Fruit fly (Drosophila melanogaster) whole organism, embryonic: ENCODE results near the gene cold.

Source experiments
- BEAF-32 ChIP-seq: fragments of 200-800 bp; sonication (Bioruptor generic); optimal IDR thresholded peaks from 3 replicates; lab custom pipeline; 2017; ENCODE audit warnings: missing biosample characterization, missing genetic modification characterization, mild to moderate bottlenecking, moderate library complexity, missing genetic modification reagents
- CG10267 ChIP-seq: fragments of 200-800 bp; sonication (Bioruptor generic); optimal IDR thresholded peaks from 2 replicates; lab custom pipeline; 2018; ENCODE audit warnings: missing biosample characterization, mild to moderate bottlenecking, missing genetic modification characterization, moderate library complexity
- CG11723 ChIP-seq: fragments of 200-800 bp; sonication (Bioruptor generic); optimal IDR thresholded peaks from 2 replicates; lab custom pipeline; 2017; ENCODE audit warnings: missing biosample characterization, mild to moderate bottlenecking, missing genetic modification characterization
- CG12071 ChIP-seq: fragments of 200-800 bp; sonication (Bioruptor generic); optimal IDR thresholded peaks from 3 replicates; lab custom pipeline; 2018; ENCODE audit warnings: missing biosample characterization, mild to moderate bottlenecking, missing genetic modification characterization
- CG12104 ChIP-seq: fragments of 200-800 bp; sonication (Bioruptor generic); optimal IDR thresholded peaks from 3 replicates; lab custom pipeline; 2016; ENCODE audit warnings: missing biosample characterization, missing genetic modification characterization
- CG12155 ChIP-seq: fragments of 200-800 bp; sonication (Bioruptor generic); optimal IDR thresholded peaks from 3 replicates; lab custom pipeline; 2016; ENCODE audit warnings: missing biosample characterization, missing genetic modification characterization
- CG14014 ChIP-seq: fragments of 200-800 bp; sonication (Bioruptor generic); IDR thresholded peaks from 2 replicates; pipeline ENCODE4 v1.3.6; 2022; ENCODE audit warnings: missing biosample characterization, missing genetic modification characterization
- CG14050 ChIP-seq: fragments of 200-800 bp; sonication (Bioruptor generic); IDR thresholded peaks from 3 replicates; pipeline ENCODE4 v1.3.6; 2022; ENCODE audit warnings: missing biosample characterization, missing genetic modification characterization
- CG14860 ChIP-seq: fragments of 200-800 bp; sonication (Bioruptor generic); IDR thresholded peaks from 3 replicates; pipeline ENCODE4 v1.3.6; 2022; ENCODE audit warnings: missing biosample characterization, missing genetic modification characterization; ENCODE audit not compliant: partially characterized antibody
- CG15269 ChIP-seq: fragments of 200-800 bp; sonication (Bioruptor generic); optimal IDR thresholded peaks from 2 replicates; lab custom pipeline; 2018; ENCODE audit warnings: missing biosample characterization, mild to moderate bottlenecking, missing genetic modification characterization, moderate library complexity
- CG16813 ChIP-seq: fragments of 200-800 bp; sonication (Bioruptor generic); IDR thresholded peaks from 3 replicates; pipeline ENCODE4 v1.3.6; 2022; ENCODE audit warnings: missing biosample characterization, missing genetic modification characterization; ENCODE audit not compliant: partially characterized antibody
- CG17359 ChIP-seq: fragments of 200-800 bp; sonication (Bioruptor generic); optimal IDR thresholded peaks from 3 replicates; lab custom pipeline; 2018; ENCODE audit warnings: missing biosample characterization, mild to moderate bottlenecking, missing genetic modification characterization, moderate library complexity
- CG18619 ChIP-seq: fragments of 200-800 bp; sonication (Bioruptor generic); optimal IDR thresholded peaks from 3 replicates; lab custom pipeline; 2017; ENCODE audit warnings: missing biosample characterization, mild to moderate bottlenecking, missing genetic modification characterization
- CG2712 ChIP-seq: fragments of 200-800 bp; optimal IDR thresholded peaks from 3 replicates; lab custom pipeline; 2019; ENCODE audit warnings: missing biosample characterization, mild to moderate bottlenecking, missing genetic modification characterization, moderate library complexity
- CG30431 ChIP-seq: fragments of 200-800 bp; sonication (Bioruptor generic); optimal IDR thresholded peaks from 2 replicates; lab custom pipeline; 2017; ENCODE audit warnings: missing biosample characterization, missing genetic modification characterization
- CG3281 ChIP-seq: fragments of 200-800 bp; sonication (Bioruptor generic); optimal IDR thresholded peaks from 3 replicates; lab custom pipeline; 2017; ENCODE audit warnings: missing biosample characterization, mild to moderate bottlenecking, missing genetic modification characterization
- CG33213 ChIP-seq: fragments of 200-800 bp; sonication (Bioruptor generic); optimal IDR thresholded peaks from 3 replicates; lab custom pipeline; 2016; ENCODE audit warnings: missing biosample characterization, missing genetic modification characterization
- CG4328 ChIP-seq: fragments of 200-800 bp; sonication (Bioruptor generic); optimal IDR thresholded peaks from 3 replicates; lab custom pipeline; 2017; ENCODE audit warnings: missing biosample characterization, missing genetic modification reagents, missing genetic modification characterization
- CG4360 ChIP-seq: fragments of 200-800 bp; sonication (Bioruptor generic); IDR thresholded peaks from 2 replicates; pipeline ENCODE4 v1.3.6; 2022; ENCODE audit warnings: missing biosample characterization, missing genetic modification characterization
- CG4424 ChIP-seq: fragments of 200-800 bp; sonication (Bioruptor generic); optimal IDR thresholded peaks from 3 replicates; lab custom pipeline; 2016; ENCODE audit warnings: missing biosample characterization, missing genetic modification characterization
- CG7745 ChIP-seq: fragments of 200-800 bp; sonication (Bioruptor generic); optimal IDR thresholded peaks from 2 replicates; lab custom pipeline; 2018; ENCODE audit warnings: missing biosample characterization, mild to moderate bottlenecking, missing genetic modification characterization, moderate library complexity
- CG9817 ChIP-seq: fragments of 200-800 bp; sonication (Bioruptor generic); optimal IDR thresholded peaks from 2 replicates; lab custom pipeline; 2018; ENCODE audit warnings: missing biosample characterization, mild to moderate bottlenecking, missing genetic modification characterization, moderate library complexity
- Chrac-16 ChIP-seq: fragments of 200-800 bp; sonication (Bioruptor generic); optimal IDR thresholded peaks from 3 replicates; lab custom pipeline; 2016; ENCODE audit warnings: missing biosample characterization, missing genetic modification characterization
- D ChIP-seq, 2 experiments: fragments of 200-800 bp in 1 of 2; fragments of >200 bp in 1 of 2; sonication (Bioruptor generic) in 1 of 2; optimal IDR thresholded peaks; 2 replicates in 1 of 2; 3 replicates in 1 of 2; lab custom pipeline; 2017; ENCODE audit warnings: mild to moderate bottlenecking in 1 of 2, missing biosample characterization in 1 of 2, missing genetic modification characterization in 1 of 2, missing genetic modification reagents in 1 of 2
- Dbx ChIP-seq: fragments of 200-800 bp; sonication (Bioruptor generic); IDR thresholded peaks from 3 replicates; pipeline ENCODE4 v1.3.6; 2022; ENCODE audit warnings: missing biosample characterization, missing genetic modification characterization
- E2f1 ChIP-seq: fragments of 200-800 bp; sonication (Bioruptor generic); IDR thresholded peaks from 2 replicates; pipeline ENCODE4 v1.3.6; 2022; ENCODE audit warnings: missing biosample characterization, missing genetic modification characterization
- Elba2 ChIP-seq: fragments of 200-800 bp; sonication (Bioruptor generic); optimal IDR thresholded peaks from 3 replicates; lab custom pipeline; 2016; ENCODE audit warnings: missing biosample characterization, missing genetic modification characterization
- Fer1 ChIP-seq: fragments of 200-800 bp; sonication (Bioruptor generic); optimal IDR thresholded peaks from 2 replicates; lab custom pipeline; 2017; ENCODE audit warnings: missing biosample characterization, mild to moderate bottlenecking, missing genetic modification characterization
- HLH3B ChIP-seq: fragments of 200-800 bp; sonication (Bioruptor generic); IDR thresholded peaks from 2 replicates; pipeline ENCODE4 v1.3.6; 2022; ENCODE audit warnings: missing biosample characterization, missing genetic modification characterization
- Hsf ChIP-seq: fragments of 200-800 bp; sonication (Bioruptor generic); optimal IDR thresholded peaks from 3 replicates; lab custom pipeline; 2016; ENCODE audit warnings: missing biosample characterization, missing genetic modification characterization
- Max ChIP-seq: fragments of 200-800 bp; sonication (Bioruptor generic); optimal IDR thresholded peaks from 2 replicates; lab custom pipeline; 2016; ENCODE audit warnings: missing biosample characterization, mild to moderate bottlenecking, missing genetic modification characterization
- Med ChIP-seq: fragments of 200-800 bp; sonication (Bioruptor generic); peaks from one replicate; lab custom pipeline; 2016; ENCODE audit warnings: missing biosample characterization, missing genetic modification characterization, mild to moderate bottlenecking, inconsistent platforms, moderate library complexity
- NFAT ChIP-seq: fragments of 200-800 bp; sonication (Bioruptor generic); IDR thresholded peaks from 2 replicates; pipeline ENCODE4 v1.3.6; 2022; ENCODE audit warnings: missing biosample characterization, missing genetic modification characterization
- ac ChIP-seq: fragments of 200-800 bp; sonication (Bioruptor generic); optimal IDR thresholded peaks from 3 replicates; lab custom pipeline; 2017; ENCODE audit warnings: missing biosample characterization, mild to moderate bottlenecking, missing genetic modification characterization
- az2 ChIP-seq: fragments of 200-800 bp; sonication (Bioruptor generic); optimal IDR thresholded peaks from 3 replicates; lab custom pipeline; 2016; ENCODE audit warnings: missing biosample characterization, missing genetic modification characterization
- bbx ChIP-seq: fragments of 200-800 bp; sonication (Bioruptor generic); IDR thresholded peaks from 2 replicates; pipeline ENCODE4 v1.3.6; 2022; ENCODE audit warnings: missing biosample characterization, missing genetic modification characterization; ENCODE audit not compliant: partially characterized antibody
- cas ChIP-seq: fragments of 200-800 bp; sonication (Bioruptor generic); IDR thresholded peaks from 2 replicates; pipeline ENCODE4 v1.3.6; 2022; ENCODE audit warnings: missing biosample characterization, missing genetic modification characterization
- chif ChIP-seq, 2 experiments: fragments of 200-800 bp; sonication (Bioruptor generic); optimal IDR thresholded peaks; 3 replicates each; lab custom pipeline; 2016; ENCODE audit warnings: missing biosample characterization in 2 of 2, missing genetic modification characterization in 2 of 2
- ci ChIP-seq: fragments of 200-800 bp; sonication (Bioruptor generic); IDR thresholded peaks from 3 replicates; pipeline ENCODE4 v1.3.6; 2022; ENCODE audit warnings: missing biosample characterization, missing genetic modification characterization
- crol ChIP-seq: fragments of 200-800 bp; sonication (Bioruptor generic); IDR thresholded peaks from 2 replicates; pipeline ENCODE4 v1.3.6; 2022; ENCODE audit warnings: missing biosample characterization, missing genetic modification characterization
- kay ChIP-seq: fragments of 200-800 bp; sonication (Bioruptor generic); optimal IDR thresholded peaks from 2 replicates; lab custom pipeline; 2016; ENCODE audit warnings: missing biosample characterization, missing genetic modification characterization
- luna ChIP-seq: fragments of 200-800 bp; sonication (Bioruptor generic); optimal IDR thresholded peaks from 2 replicates; lab custom pipeline; 2016; ENCODE audit warnings: missing biosample characterization, missing genetic modification characterization
- mam ChIP-seq: fragments of 200-800 bp; sonication (Bioruptor generic); optimal IDR thresholded peaks from 3 replicates; lab custom pipeline; 2016; ENCODE audit warnings: missing biosample characterization, missing genetic modification characterization
- onecut ChIP-seq: fragments of 200-800 bp; sonication (Bioruptor generic); IDR thresholded peaks from 2 replicates; pipeline ENCODE4 v1.3.6; 2022; ENCODE audit warnings: missing biosample characterization, missing genetic modification characterization
- org-1 ChIP-seq: fragments of 200-800 bp; sonication (Bioruptor generic); optimal IDR thresholded peaks from 2 replicates; lab custom pipeline; 2017; ENCODE audit warnings: missing biosample characterization, missing genetic modification characterization
- sna ChIP-seq: fragments of 200-800 bp; sonication (Bioruptor generic); IDR thresholded peaks from 2 replicates; pipeline ENCODE4 v1.3.6; 2022; ENCODE audit warnings: missing biosample characterization, missing genetic modification characterization; ENCODE audit not compliant: partially characterized antibody
- sob ChIP-seq: fragments of 200-800 bp; sonication (Bioruptor generic); IDR thresholded peaks from 2 replicates; pipeline ENCODE4 v1.3.6; 2022; ENCODE audit warnings: missing biosample characterization, missing genetic modification characterization
- sr ChIP-seq: fragments of 200-800 bp; sonication (Bioruptor generic); IDR thresholded peaks from 3 replicates; pipeline ENCODE4 v1.3.6; 2022; ENCODE audit warnings: missing biosample characterization, missing genetic modification characterization
- vnd ChIP-seq: fragments of 200-800 bp; sonication (Bioruptor generic); IDR thresholded peaks from 3 replicates; pipeline ENCODE4 v1.3.6; 2022; ENCODE audit warnings: missing biosample characterization, missing genetic modification characterization; ENCODE audit not compliant: partially characterized antibody
- vvl ChIP-seq: fragments of 200-800 bp; sonication (Bioruptor generic); IDR thresholded peaks from 2 replicates; pipeline ENCODE4 v1.3.6; 2022; ENCODE audit warnings: missing biosample characterization, missing genetic modification characterization
- wor ChIP-seq: fragments of 200-800 bp; sonication (Bioruptor generic); IDR thresholded peaks from 2 replicates; pipeline ENCODE4 v1.3.6; 2022; ENCODE audit warnings: missing biosample characterization, missing genetic modification characterization

cold gene

DNA sequence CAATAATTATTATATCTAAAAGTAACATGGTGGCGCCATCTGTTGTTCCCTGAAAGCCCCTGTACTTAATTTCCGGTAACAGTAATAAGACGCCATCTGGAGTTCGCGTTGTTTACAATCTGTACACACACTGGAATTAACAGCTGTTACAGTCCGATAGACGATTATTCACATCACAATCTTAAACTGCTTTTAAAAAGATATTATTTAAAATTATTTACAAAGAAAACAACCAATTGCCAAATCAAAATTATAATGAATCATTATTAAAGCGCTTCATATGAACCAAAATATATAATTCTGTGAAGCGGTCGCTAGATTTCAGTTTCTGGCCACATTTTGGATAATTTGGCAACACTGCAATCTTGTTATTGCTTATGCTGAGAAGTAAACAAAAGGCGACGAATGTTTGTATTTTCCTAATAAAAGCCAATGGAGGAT, 28.4 kb downstream of the cold start, which contains the start of gene CG13689 (continued):
- TF ChIP-seq CG14860 (GFP tag; lab: Robert Waterston, UW) = no peak
- TF ChIP-seq D (optimal IDR thresholded peaks at IDR 0.05; lab: Kevin White, UChicago) = no peak
- no peak for TF ChIP-seq D (GFP tag; optimal IDR thresholded peaks at IDR 0.05; lab: Kevin White, UChicago)
- TF ChIP-seq Dbx (GFP tag; lab: Robert Waterston, UW) = no peak
- no peak for TF ChIP-seq CG7745 (tag; lab: Kevin White, UChicago)
- no peak for TF ChIP-seq ac (GFP tag; lab: Kevin White, UChicago)
- peak; percentile 56 for TF ChIP-seq CG17359 (tag; lab: Kevin White, UChicago)
- TF ChIP-seq CG30431 = peak; percentile 5
- TF ChIP-seq cas (GFP tag; lab: Robert Waterston, UW) = no peak
- TF ChIP-seq NFAT (GFP tag; lab: Robert Waterston, UW) = peak; percentile 83
- TF ChIP-seq CG4360 (GFP tag; lab: Robert Waterston, UW) = no peak
- TF ChIP-seq Chrac-16 (GFP tag; lab: Kevin White, UChicago) = peak; percentile 77
- no peak for TF ChIP-seq bbx (GFP tag; lab: Robert Waterston, UW)
- TF ChIP-seq CG11723 (GFP tag; lab: Kevin White, UChicago) = no peak
- TF ChIP-seq CG3281 (GFP tag; lab: Kevin White, UChicago) = no peak
- TF ChIP-seq CG4328 (GFP tag; lab: Kevin White, UChicago) = peak; percentile 15
- TF ChIP-seq CG12071 (GFP tag; lab: Kevin White, UChicago) = no peak
- no peak for TF ChIP-seq wor
- TF ChIP-seq crol (GFP tag; lab: Robert Waterston, UW) = no peak
- peak; percentile 24 for TF ChIP-seq CG33213 (GFP tag; lab: Kevin White, UChicago)
- peak; percentile 57 for TF ChIP-seq E2f1
- peak; percentile 55 for TF ChIP-seq onecut (GFP tag; lab: Robert Waterston, UW)
- peak; percentile 63 for TF ChIP-seq CG4424 (GFP tag; lab: Kevin White, UChicago)
- no peak for TF ChIP-seq Elba2 (GFP tag; lab: Kevin White, UChicago)
- TF ChIP-seq CG16813 (GFP tag; lab: Robert Waterston, UW) = no peak
- TF ChIP-seq sr (GFP tag; lab: Robert Waterston, UW) = no peak
- 0 out of 3 replicates have a peak, but pooled peaks have one; percentile 37 for TF ChIP-seq ci (GFP tag; lab: Robert Waterston, UW)
- no peak for TF ChIP-seq CG15269 (tag; lab: Kevin White, UChicago)
- no peak; the same call in 1 of the 2 replicates for TF ChIP-seq HLH3B
- TF ChIP-seq Max (GFP tag; lab: Kevin White, UChicago) = peak; percentile 36
- TF ChIP-seq vnd (GFP tag; lab: Robert Waterston, UW) = no peak
- TF ChIP-seq Fer1 (GFP tag; lab: Kevin White, UChicago) = no peak
- TF ChIP-seq sob (GFP tag; lab: Robert Waterston, UW) = peak; percentile 36; the same call in 1 of the 2 replicates
- peak; percentile 68 for TF ChIP-seq Hsf
- peak; percentile 68 for TF ChIP-seq vvl (GFP tag; lab: Robert Waterston, UW)
- TF ChIP-seq chif (GFP tag; optimal IDR thresholded peaks at IDR 0.05; lab: Kevin White, UChicago) = peak in 1 of 2 experiments; percentile 67
- peak; percentile 41; the same call in 1 of the 2 replicates for TF ChIP-seq CG14014 (GFP tag; lab: Robert Waterston, UW)
- peak; percentile 74 for TF ChIP-seq CG9817
- peak; percentile 70 for TF ChIP-seq az2 (GFP tag; lab: Kevin White, UChicago)
- no peak for TF ChIP-seq luna (GFP tag; lab: Kevin White, UChicago)
- no peak for TF ChIP-seq org-1
- TF ChIP-seq CG12104 (GFP tag; lab: Kevin White, UChicago) = peak; percentile 11
- peak; percentile 35 for TF ChIP-seq BEAF-32
- no peak for TF ChIP-seq CG18619 (GFP tag; lab: Kevin White, UChicago)
- TF ChIP-seq CG2712 (tag; lab: Kevin White, UChicago) = peak; percentile 74
- peak; percentile 12 for TF ChIP-seq CG12155 (GFP tag; lab: Kevin White, UChicago)
- no peak for TF ChIP-seq kay (GFP tag; lab: Kevin White, UChicago)
- peak; percentile 24 for TF ChIP-seq mam
- peak; percentile 92 for TF ChIP-seq Med (GFP tag; lab: Kevin White, UChicago)
- TF ChIP-seq sna (GFP tag; lab: Robert Waterston, UW) = no peak; the same call in 1 of the 2 replicates
- no peak for TF ChIP-seq CG14050 (GFP tag; lab: Robert Waterston, UW)
- peak; percentile 90 for TF ChIP-seq CG10267 (tag; lab: Kevin White, UChicago)
